Worm (Caenorhabditis elegans): ENCODE results near the gene F23F1.2.

- TF ChIP-seq ama-1 (optimal IDR thresholded peaks at IDR 0.05) (no peak), B0310.2 (tag; optimal IDR thresholded peaks at IDR 0.05) (peak; percentile 12), hnd-1 (tag; optimal IDR thresholded peaks at IDR 0.05) (no peak), F13C5.2 (tag; optimal IDR thresholded peaks at IDR 0.05) (peak; percentile 53), tra-4 (tag; optimal IDR thresholded peaks at IDR 0.05) (no peak), sea-1 (GFP tag; conservative IDR thresholded peaks at IDR 0.05) (no peak), hmbx-1 (tag; optimal IDR thresholded peaks at IDR 0.05) (no peak), flt-1 (GFP tag; IDR thresholded peaks at IDR 0.05) (no peak), tbx-11 (GFP tag; IDR thresholded peaks at IDR 0.05) (no peak), ceh-36 (tag; optimal IDR thresholded peaks at IDR 0.05) (no peak), hmg-4 (GFP tag; optimal IDR thresholded peaks at IDR 0.05) (peak; percentile 68), ceh-13 (GFP tag; optimal IDR thresholded peaks at IDR 0.05) (no peak)
These were observed 32.3 kb downstream of the F23F1.2 start for ce11 chrII:66322-66721.

Measured in whole organism, early embryonic.